Worm (Caenorhabditis elegans) whole organism, late embryonic: ENCODE data around the gene drd-10.

Experiments used
- C38D4.7 ChIP-seq: fragments of 200-800 bp; sonication (Bioruptor generic); optimal IDR thresholded peaks from 2 replicates; lab custom pipeline; 2018; ENCODE audit warnings: mild to moderate bottlenecking, missing genetic modification characterization, moderate library complexity, missing compliant biosample characterization
- F13H6.1 ChIP-seq: sonication (generic microtip); optimal IDR thresholded peaks from 2 replicates; lab custom pipeline; 2016; ENCODE audit warnings: missing genetic modification characterization, missing compliant biosample characterization
- K02D7.2 ChIP-seq: sonication (generic microtip); optimal IDR thresholded peaks from 2 replicates; lab custom pipeline; 2017; ENCODE audit warnings: mild to moderate bottlenecking, missing genetic modification characterization, missing compliant biosample characterization
- K09A11.1 ChIP-seq: sonication (generic microtip); optimal IDR thresholded peaks from 2 replicates; lab custom pipeline; 2017; ENCODE audit warnings: antibody characterized with exemption, mild to moderate bottlenecking, missing genetic modification characterization, missing compliant biosample characterization; ENCODE audit not compliant: insufficient read depth
- T23F11.4 ChIP-seq: fragments of 200-800 bp; sonication (Bioruptor generic); optimal IDR thresholded peaks from 2 replicates; lab custom pipeline; 2018; ENCODE audit warnings: mild to moderate bottlenecking, missing genetic modification characterization, missing compliant biosample characterization
- ahr-1 ChIP-seq: sonication (generic microtip); optimal IDR thresholded peaks from 2 replicates; lab custom pipeline; 2016; ENCODE audit warnings: missing genetic modification characterization, missing compliant biosample characterization
- ama-1 ChIP-seq: fragments of 150-350 bp; optimal IDR thresholded peaks from 2 replicates; lab custom pipeline; 2014
- ceh-18 ChIP-seq: sonication (generic microtip); optimal IDR thresholded peaks from 2 replicates; lab custom pipeline; 2016; ENCODE audit warnings: missing genetic modification characterization, missing compliant biosample characterization
- ceh-31 ChIP-seq: sonication (generic microtip); optimal IDR thresholded peaks from 2 replicates; lab custom pipeline; 2016; ENCODE audit warnings: missing genetic modification characterization, missing compliant biosample characterization
- che-1 ChIP-seq: sonication (generic microtip); optimal IDR thresholded peaks from 2 replicates; lab custom pipeline; 2016; ENCODE audit warnings: mild to moderate bottlenecking, missing genetic modification characterization, missing compliant biosample characterization
- elt-2 ChIP-seq: sonication (generic microtip); optimal IDR thresholded peaks from 2 replicates; lab custom pipeline; 2016; ENCODE audit warnings: missing genetic modification reagents, missing genetic modification characterization, missing compliant biosample characterization
- elt-4 ChIP-seq: sonication (generic microtip); optimal IDR thresholded peaks from 2 replicates; lab custom pipeline; 2016; ENCODE audit warnings: missing genetic modification characterization, missing compliant biosample characterization
- ets-4 ChIP-seq: sonication (generic microtip); optimal IDR thresholded peaks from 2 replicates; lab custom pipeline; 2016; ENCODE audit warnings: missing genetic modification characterization, missing compliant biosample characterization
- eyg-1 ChIP-seq: sonication (generic microtip); optimal IDR thresholded peaks from 2 replicates; lab custom pipeline; 2016; ENCODE audit warnings: missing genotype, missing genetic modification characterization, missing compliant biosample characterization
- fax-1 ChIP-seq: sonication (generic microtip); optimal IDR thresholded peaks from 2 replicates; lab custom pipeline; 2016; ENCODE audit warnings: missing genotype, missing genetic modification characterization, missing compliant biosample characterization
- fkh-10 ChIP-seq: fragments of 150-350 bp; optimal IDR thresholded peaks from 2 replicates; lab custom pipeline; 2014; ENCODE audit warnings: missing biosample characterization, missing genetic modification reagents, missing genetic modification characterization
- hlh-13 ChIP-seq: fragments of 200-800 bp; sonication (Bioruptor generic); optimal IDR thresholded peaks from 2 replicates; lab custom pipeline; 2018; ENCODE audit warnings: mild to moderate bottlenecking, missing genetic modification characterization, missing compliant biosample characterization
- hlh-15 ChIP-seq: sonication (generic microtip); optimal IDR thresholded peaks from 2 replicates; lab custom pipeline; 2016; ENCODE audit warnings: missing genetic modification characterization, missing compliant biosample characterization
- hlh-6 ChIP-seq: sonication (generic microtip); optimal IDR thresholded peaks from 2 replicates; lab custom pipeline; 2016; ENCODE audit warnings: missing genotype, missing genetic modification characterization, missing compliant biosample characterization
- lin-11 ChIP-seq: fragments of 200-800 bp; sonication (Bioruptor generic); optimal IDR thresholded peaks from 2 replicates; lab custom pipeline; 2018; ENCODE audit warnings: mild to moderate bottlenecking, missing genetic modification characterization, missing compliant biosample characterization
- madf-2 ChIP-seq: sonication (generic microtip); optimal IDR thresholded peaks from 2 replicates; lab custom pipeline; 2017; ENCODE audit warnings: missing genetic modification characterization, missing compliant biosample characterization
- nfya-1 ChIP-seq: sonication (generic microtip); optimal IDR thresholded peaks from 2 replicates; lab custom pipeline; 2017; ENCODE audit warnings: missing genetic modification characterization, mild to moderate bottlenecking, missing compliant biosample characterization, antibody characterized with exemption, moderate library complexity
- odd-2 ChIP-seq: sonication (generic microtip); optimal IDR thresholded peaks from 2 replicates; lab custom pipeline; 2017; ENCODE audit warnings: antibody characterized with exemption, mild to moderate bottlenecking, missing genetic modification characterization, missing compliant biosample characterization
- pag-3 ChIP-seq: sonication (generic microtip); optimal IDR thresholded peaks from 2 replicates; lab custom pipeline; 2016; ENCODE audit warnings: missing compliant biosample characterization, missing genetic modification characterization, borderline replicate concordance
- pat-9 ChIP-seq: fragments of 200-800 bp; sonication (Bioruptor generic); optimal IDR thresholded peaks from 2 replicates; lab custom pipeline; 2018; ENCODE audit warnings: mild to moderate bottlenecking, missing genetic modification characterization, moderate library complexity, missing compliant biosample characterization
- pha-2 ChIP-seq: sonication (generic microtip); optimal IDR thresholded peaks from 2 replicates; lab custom pipeline; 2017; ENCODE audit warnings: mild to moderate bottlenecking, missing genetic modification characterization, missing compliant biosample characterization
- pha-4 ChIP-seq: fragments of 150-350 bp; optimal IDR thresholded peaks from 2 replicates; lab custom pipeline; 2018; ENCODE audit warnings: missing biosample characterization, missing genetic modification reagents, missing genetic modification characterization
- pros-1 ChIP-seq: fragments of 150-350 bp; optimal IDR thresholded peaks from 2 replicates; lab custom pipeline; 2014; ENCODE audit warnings: missing biosample characterization, missing genetic modification reagents, missing genetic modification characterization
- sox-2 ChIP-seq: fragments of 200-800 bp; sonication (Bioruptor generic); IDR thresholded peaks from 2 replicates; pipeline ENCODE4 v1.3.6; 2022; ENCODE audit warnings: missing genetic modification reagents, missing genetic modification characterization, missing compliant biosample characterization
- syd-9 ChIP-seq: sonication (generic microtip); optimal IDR thresholded peaks from 2 replicates; lab custom pipeline; 2016; ENCODE audit warnings: mild to moderate bottlenecking, missing genetic modification characterization, moderate library complexity, missing compliant biosample characterization
- tbx-2 ChIP-seq: sonication (generic microtip); optimal IDR thresholded peaks from 2 replicates; lab custom pipeline; 2016; ENCODE audit warnings: missing genetic modification characterization, missing compliant biosample characterization
- tbx-7 ChIP-seq: sonication (generic microtip); optimal IDR thresholded peaks from 2 replicates; lab custom pipeline; 2016; ENCODE audit warnings: missing genotype, missing genetic modification characterization, missing compliant biosample characterization
- ttx-3 ChIP-seq: sonication (generic microtip); optimal IDR thresholded peaks from 2 replicates; lab custom pipeline; 2016; ENCODE audit warnings: missing genetic modification reagents, missing genetic modification characterization, missing compliant biosample characterization
- unc-3 ChIP-seq, 2 experiments: fragments of 200-800 bp in 1 of 2; sonication (Bioruptor generic) in 1 of 2; sonication (generic microtip) in 1 of 2; conservative IDR thresholded peaks in 1 of 2; optimal IDR thresholded peaks in 1 of 2; 2 replicates each; pipeline versions ENCODE4 v1.3.6 to Lab custom; 2016 to 2022; ENCODE audit warnings: missing compliant biosample characterization in 2 of 2, missing genetic modification characterization in 2 of 2, missing genetic modification reagents in 1 of 2
- unc-42 ChIP-seq: sonication (generic microtip); optimal IDR thresholded peaks from 2 replicates; lab custom pipeline; 2016; ENCODE audit warnings: missing genotype, missing genetic modification characterization, missing compliant biosample characterization
- unc-86 ChIP-seq: sonication (generic microtip); optimal IDR thresholded peaks from 2 replicates; lab custom pipeline; 2016; ENCODE audit warnings: missing genetic modification characterization, missing compliant biosample characterization
- zip-5 ChIP-seq: sonication (generic microtip); optimal IDR thresholded peaks from 2 replicates; lab custom pipeline; 2016; ENCODE audit warnings: missing genetic modification characterization, missing compliant biosample characterization

Gene drd-10

ce11 chrV:7015872-7016271 is 8.5 kb downstream of the drd-10 start, which contains the start of gene C33G8.13:
Gene C33G8.13 (minus strand): TSS chrV:7015972.
- no peak for TF ChIP-seq K02D7.2
- no peak for TF ChIP-seq tbx-7 (tag; lab: Kevin White, UChicago)
- TF ChIP-seq syd-9 (tag; lab: Kevin White, UChicago) = no peak
- no peak for TF ChIP-seq ceh-31 (tag; lab: Kevin White, UChicago)
- no peak for TF ChIP-seq pag-3
- no peak for TF ChIP-seq hlh-13 (GFP tag; lab: Kevin White, UChicago)
- TF ChIP-seq nfya-1 (tag; lab: Kevin White, UChicago) = no peak
- TF ChIP-seq ahr-1 (tag; lab: Kevin White, UChicago) = no peak
- no peak for TF ChIP-seq pros-1 (tag; lab: Kevin White, UChicago)
- TF ChIP-seq sox-2 (GFP tag; lab: Robert Waterston, UW) = no peak
- TF ChIP-seq pat-9 = no peak
- no peak for TF ChIP-seq madf-2
- no peak for TF ChIP-seq T23F11.4 (GFP tag; lab: Kevin White, UChicago)
- no peak for TF ChIP-seq hlh-15 (tag; lab: Kevin White, UChicago)
- no peak for TF ChIP-seq unc-42 (tag; lab: Kevin White, UChicago)

- TF ChIP-seq sox-2 (GFP tag; lab: Robert Waterston, UW) (no peak), eyg-1 (tag; lab: Kevin White, UChicago) (no peak), fax-1 (tag; lab: Kevin White, UChicago) (no peak), pag-3 (no peak), C38D4.7 (GFP tag; lab: Kevin White, UChicago) (no peak), elt-4 (tag; lab: Kevin White, UChicago) (no peak)
Observed at ce11 chrV:7017059-7017458, 9.7 kb downstream of the drd-10 start, which contains the start of gene srsx-32. Gene srsx-32 (plus strand): TSS chrV:7017359.

- TF ChIP-seq pros-1 (tag; lab: Kevin White, UChicago) = no peak
- TF ChIP-seq syd-9 (tag; lab: Kevin White, UChicago) = no peak
- no peak for TF ChIP-seq pha-4 (tag; lab: Kevin White, UChicago)
- TF ChIP-seq elt-2 (tag; lab: Kevin White, UChicago) = no peak
- TF ChIP-seq F13H6.1 = no peak
- no peak for TF ChIP-seq ama-1 (lab: Kevin White, UChicago)
- TF ChIP-seq K02D7.2 = no peak
- TF ChIP-seq pat-9 = no peak
- no peak for TF ChIP-seq ceh-18 (tag; lab: Kevin White, UChicago)
- no peak for TF ChIP-seq che-1
- TF ChIP-seq madf-2 = no peak
- no peak for TF ChIP-seq ets-4
Observed at ce11 chrV:7021772-7022171, 14.4 kb downstream of the drd-10 start, which contains the start of gene F20A1.4. Gene F20A1.4 (minus strand): TSS chrV:7021872.

- TF ChIP-seq odd-2 (tag; lab: Kevin White, UChicago) (no peak), K09A11.1 (tag; lab: Kevin White, UChicago) (no peak), ttx-3 (no peak), lin-11 (tag; lab: Kevin White, UChicago) (no peak), pha-4 (tag; lab: Kevin White, UChicago) (no peak), ets-4 (no peak), tbx-2 (tag; lab: Kevin White, UChicago) (no peak)
Observed at ce11 chrV:7022981-7023380, 15.6 kb downstream of the drd-10 start.

ce11 chrV:7027055-7027454 is 19.6 kb downstream of the drd-10 start, which contains the start of gene F20A1.6:
Gene F20A1.6 (minus strand): TSS chrV:7027155.
- TF ChIP-seq unc-3 (GFP tag; conservative IDR thresholded peaks at IDR 0.05; lab: Robert Waterston, UW) (no peak), unc-3 (tag; optimal IDR thresholded peaks at IDR 0.05; lab: Kevin White, UChicago) (no peak), pha-2 (tag; lab: Kevin White, UChicago) (no peak), hlh-13 (GFP tag; lab: Kevin White, UChicago) (no peak), che-1 (no peak), ama-1 (lab: Kevin White, UChicago) (no peak), hlh-6 (no peak), tbx-7 (tag; lab: Kevin White, UChicago) (no peak), unc-86 (tag; lab: Kevin White, UChicago) (no peak), zip-5 (tag; lab: Kevin White, UChicago) (no peak), fkh-10 (no peak), hlh-15 (tag; lab: Kevin White, UChicago) (no peak), F13H6.1 (no peak)
